Worm (Caenorhabditis elegans) whole organism, L1 larva: Measurements from ENCODE around the gene glc-4.

Experiments
- C04F5.9 ChIP-seq: sonication (generic microtip); optimal IDR thresholded peaks from 2 replicates; lab custom pipeline; 2016; ENCODE audit warnings: missing genetic modification characterization, missing compliant biosample characterization
- C16A3.4 ChIP-seq: fragments of 150-350 bp; optimal IDR thresholded peaks from 2 replicates; lab custom pipeline; 2014; ENCODE audit warnings: missing biosample characterization, missing genetic modification characterization
- C34B4.2 ChIP-seq: sonication (generic microtip); optimal IDR thresholded peaks from 2 replicates; lab custom pipeline; 2017; ENCODE audit warnings: mild to moderate bottlenecking, missing genetic modification characterization, missing compliant biosample characterization
- aha-1 ChIP-seq: fragments of 150-350 bp; optimal IDR thresholded peaks from 2 replicates; lab custom pipeline; 2014; ENCODE audit warnings: missing biosample characterization, missing genetic modification characterization
- alr-1 ChIP-seq: fragments of 200-800 bp; sonication (Bioruptor generic); optimal IDR thresholded peaks from 2 replicates; lab custom pipeline; 2018; ENCODE audit warnings: borderline replicate concordance, mild to moderate bottlenecking, missing genetic modification characterization, missing compliant biosample characterization
- ama-1 ChIP-seq: fragments of 150-350 bp; optimal IDR thresholded peaks from 2 replicates; lab custom pipeline; 2014
- ceh-63 ChIP-seq: fragments of 200-800 bp; sonication (Bioruptor generic); optimal IDR thresholded peaks from 2 replicates; lab custom pipeline; 2018; ENCODE audit warnings: mild to moderate bottlenecking, missing genetic modification characterization, missing compliant biosample characterization
- ceh-8 ChIP-seq: fragments of 200-800 bp; sonication (Bioruptor generic); optimal IDR thresholded peaks from 2 replicates; lab custom pipeline; 2018; ENCODE audit warnings: mild to moderate bottlenecking, missing genetic modification characterization, moderate library complexity, missing compliant biosample characterization
- ceh-88 ChIP-seq: fragments of 200-800 bp; sonication (Bioruptor generic); IDR thresholded peaks from 2 replicates; pipeline ENCODE4 v1.3.6; 2022; ENCODE audit warnings: missing genetic modification characterization, missing compliant biosample characterization
- ces-1 ChIP-seq: fragments of 150-350 bp; optimal IDR thresholded peaks from 2 replicates; lab custom pipeline; 2014; ENCODE audit warnings: missing biosample characterization, missing genetic modification reagents, missing genetic modification characterization
- dpl-1 ChIP-seq, 3 experiments: fragments of 150-350 bp in 2 of 3; sonication (generic microtip) in 1 of 3; optimal IDR thresholded peaks; 2 replicates each; lab custom pipeline; 2014 to 2017; ENCODE audit warnings: missing biosample characterization in 3 of 3, missing genetic modification characterization in 3 of 3, missing genetic modification reagents in 3 of 3
- dsc-1 ChIP-seq: sonication (generic microtip); optimal IDR thresholded peaks from 2 replicates; lab custom pipeline; 2016; ENCODE audit warnings: mild to moderate bottlenecking, missing genetic modification characterization, missing compliant biosample characterization
- egl-13 ChIP-seq: sonication (generic microtip); optimal IDR thresholded peaks from 2 replicates; lab custom pipeline; 2016; ENCODE audit warnings: missing genotype, missing genetic modification reagents, missing genetic modification characterization, missing compliant biosample characterization
- egl-27 ChIP-seq, 2 experiments: fragments of 150-350 bp in 1 of 2; sonication (generic microtip); optimal IDR thresholded peaks; 3 replicates each; lab custom pipeline; 2017 to 2018; ENCODE audit warnings: missing biosample characterization in 2 of 2, missing genetic modification characterization in 2 of 2, missing genetic modification reagents in 2 of 2
- elt-2 ChIP-seq: sonication (generic microtip); optimal IDR thresholded peaks from 2 replicates; lab custom pipeline; 2016; ENCODE audit warnings: missing genetic modification characterization, mild to moderate bottlenecking, inconsistent platforms, missing compliant biosample characterization, missing genetic modification reagents
- elt-3 ChIP-seq, 6 experiments: fragments of 150-350 bp in 1 of 6; sonication (generic microtip); optimal IDR thresholded peaks; 2 replicates each; lab custom pipeline; 2017 to 2018; ENCODE audit warnings: missing biosample characterization in 6 of 6, missing genetic modification characterization in 6 of 6, inconsistent platforms in 1 of 6
- ets-5 ChIP-seq: fragments of 200-800 bp; sonication (Bioruptor generic); IDR thresholded peaks from 2 replicates; pipeline ENCODE4 v1.3.6; 2022; ENCODE audit warnings: missing genetic modification characterization, missing compliant biosample characterization
- fkh-10 ChIP-seq: sonication (generic microtip); optimal IDR thresholded peaks from 2 replicates; lab custom pipeline; 2017; ENCODE audit warnings: missing biosample characterization, missing genetic modification reagents, missing genetic modification characterization
- fkh-4 ChIP-seq: sonication (generic microtip); optimal IDR thresholded peaks from 2 replicates; lab custom pipeline; 2016; ENCODE audit warnings: missing compliant biosample characterization, missing genetic modification characterization, borderline replicate concordance
- fos-1 ChIP-seq: fragments of 150-350 bp; optimal IDR thresholded peaks from 2 replicates; lab custom pipeline; 2014; ENCODE audit warnings: missing biosample characterization, missing genetic modification characterization
- hlh-4 ChIP-seq: sonication (generic microtip); optimal IDR thresholded peaks from 2 replicates; lab custom pipeline; 2016; ENCODE audit warnings: mild to moderate bottlenecking, missing genetic modification characterization, missing compliant biosample characterization
- isw-1 ChIP-seq: fragments of 200-800 bp; sonication (Bioruptor generic); IDR thresholded peaks from 2 replicates; pipeline ENCODE4 v1.3.6; 2022; ENCODE audit warnings: missing genetic modification characterization, missing compliant biosample characterization
- jun-1 ChIP-seq: fragments of 150-350 bp; optimal IDR thresholded peaks from 2 replicates; lab custom pipeline; 2014; ENCODE audit warnings: missing biosample characterization, missing genetic modification reagents, missing genetic modification characterization
- lin-13 ChIP-seq: fragments of 150-350 bp; optimal IDR thresholded peaks from 2 replicates; lab custom pipeline; 2014; ENCODE audit warnings: missing biosample characterization, missing genetic modification reagents, missing genetic modification characterization
- lin-15B ChIP-seq: fragments of 150-350 bp; sonication (generic microtip); optimal IDR thresholded peaks from 3 replicates; lab custom pipeline; 2014; ENCODE audit warnings: missing biosample characterization, missing genetic modification characterization
- lin-35 ChIP-seq, 2 experiments: fragments of 150-350 bp; optimal IDR thresholded peaks; 2 replicates each; lab custom pipeline; 2014; ENCODE audit warnings: missing biosample characterization in 2 of 2, missing genetic modification characterization in 2 of 2, missing genetic modification reagents in 2 of 2
- mef-2 ChIP-seq: fragments of 150-350 bp; optimal IDR thresholded peaks from 2 replicates; lab custom pipeline; 2014; ENCODE audit warnings: missing biosample characterization, missing genetic modification characterization
- mep-1 ChIP-seq: fragments of 150-350 bp; optimal IDR thresholded peaks from 2 replicates; lab custom pipeline; 2014; ENCODE audit warnings: missing biosample characterization, missing genetic modification characterization
- nhr-11 ChIP-seq: fragments of 150-350 bp; optimal IDR thresholded peaks from 2 replicates; lab custom pipeline; 2014; ENCODE audit warnings: missing biosample characterization, missing genetic modification characterization
- nhr-19 ChIP-seq: fragments of 200-800 bp; sonication (Bioruptor generic); conservative IDR thresholded peaks from 2 replicates; pipeline ENCODE4 v1.3.6; 2022; ENCODE audit warnings: missing genetic modification characterization, missing compliant biosample characterization
- nhr-28 ChIP-seq: fragments of 150-350 bp; optimal IDR thresholded peaks from 2 replicates; lab custom pipeline; 2014; ENCODE audit warnings: missing biosample characterization, missing genetic modification characterization
- nhr-47 ChIP-seq: sonication (generic microtip); optimal IDR thresholded peaks from 2 replicates; lab custom pipeline; 2016; ENCODE audit warnings: mild to moderate bottlenecking, missing genetic modification characterization, moderate library complexity, missing compliant biosample characterization
- nhr-71 ChIP-seq: sonication (generic microtip); optimal IDR thresholded peaks from 2 replicates; lab custom pipeline; 2016; ENCODE audit warnings: mild to moderate bottlenecking, missing genetic modification characterization, moderate library complexity, missing compliant biosample characterization
- nhr-76 ChIP-seq: sonication (generic microtip); optimal IDR thresholded peaks from 2 replicates; lab custom pipeline; 2017; ENCODE audit warnings: missing biosample characterization, missing genetic modification characterization
- nhr-84 ChIP-seq: sonication (generic microtip); optimal IDR thresholded peaks from 2 replicates; lab custom pipeline; 2017; ENCODE audit warnings: missing biosample characterization, missing genetic modification characterization
- nhr-85 ChIP-seq: sonication (generic microtip); peaks from one replicate; lab custom pipeline; 2016; ENCODE audit warnings: missing genetic modification characterization, inconsistent platforms, missing compliant biosample characterization
- nhr-90 ChIP-seq: sonication (generic microtip); optimal IDR thresholded peaks from 2 replicates; lab custom pipeline; 2016; ENCODE audit warnings: mild to moderate bottlenecking, missing genetic modification characterization, missing compliant biosample characterization; ENCODE audit not compliant: poor library complexity
- pqm-1 ChIP-seq: sonication (generic microtip); optimal IDR thresholded peaks from 3 replicates; lab custom pipeline; 2017; ENCODE audit warnings: missing biosample characterization, missing genetic modification characterization
- snpc-4 ChIP-seq: fragments of 150-350 bp; optimal IDR thresholded peaks from 2 replicates; lab custom pipeline; 2014; ENCODE audit warnings: missing biosample characterization, missing genetic modification characterization
- sptf-1 ChIP-seq: fragments of 150-350 bp; optimal IDR thresholded peaks from 2 replicates; lab custom pipeline; 2014; ENCODE audit warnings: missing biosample characterization, missing genetic modification characterization
- sup-37 ChIP-seq: fragments of 200-800 bp; sonication (Bioruptor generic); optimal IDR thresholded peaks from 2 replicates; lab custom pipeline; 2018; ENCODE audit warnings: mild to moderate bottlenecking, missing genetic modification characterization, missing compliant biosample characterization
- swsn-7 ChIP-seq: sonication (generic microtip); optimal IDR thresholded peaks from 2 replicates; lab custom pipeline; 2016; ENCODE audit warnings: missing genetic modification characterization, missing compliant biosample characterization
- tlp-1 ChIP-seq: fragments of 150-350 bp; optimal IDR thresholded peaks from 2 replicates; lab custom pipeline; 2014; ENCODE audit warnings: missing biosample characterization, missing genetic modification characterization
- unc-130 ChIP-seq: fragments of 150-350 bp; optimal IDR thresholded peaks from 2 replicates; lab custom pipeline; 2017; ENCODE audit warnings: missing biosample characterization, missing genetic modification characterization, inconsistent platforms
- unc-30 ChIP-seq: sonication (generic microtip); optimal IDR thresholded peaks from 2 replicates; lab custom pipeline; 2017; ENCODE audit warnings: missing biosample characterization, missing genetic modification characterization
- unc-86 ChIP-seq: sonication (generic microtip); optimal IDR thresholded peaks from 2 replicates; lab custom pipeline; 2016; ENCODE audit warnings: missing genetic modification characterization, missing compliant biosample characterization
- xbp-1 ChIP-seq: sonication (generic microtip); optimal IDR thresholded peaks from 2 replicates; lab custom pipeline; 2016; ENCODE audit warnings: missing genetic modification characterization, missing compliant biosample characterization
- zip-4 ChIP-seq: fragments of 200-800 bp; sonication (Bioruptor generic); optimal IDR thresholded peaks from 2 replicates; lab custom pipeline; 2018; ENCODE audit warnings: mild to moderate bottlenecking, missing genetic modification characterization, moderate library complexity, missing compliant biosample characterization
- ztf-11 ChIP-seq, 2 experiments: sonication (generic microtip); optimal IDR thresholded peaks; 2 replicates each; lab custom pipeline; 2016 to 2017; ENCODE audit warnings: missing genetic modification characterization in 2 of 2, missing biosample characterization in 1 of 2, missing compliant biosample characterization in 1 of 2
- ztf-4 ChIP-seq: fragments of 150-350 bp; optimal IDR thresholded peaks from 2 replicates; lab custom pipeline; 2014; ENCODE audit warnings: missing biosample characterization, missing genetic modification characterization

The glc-4 gene

DNA sequence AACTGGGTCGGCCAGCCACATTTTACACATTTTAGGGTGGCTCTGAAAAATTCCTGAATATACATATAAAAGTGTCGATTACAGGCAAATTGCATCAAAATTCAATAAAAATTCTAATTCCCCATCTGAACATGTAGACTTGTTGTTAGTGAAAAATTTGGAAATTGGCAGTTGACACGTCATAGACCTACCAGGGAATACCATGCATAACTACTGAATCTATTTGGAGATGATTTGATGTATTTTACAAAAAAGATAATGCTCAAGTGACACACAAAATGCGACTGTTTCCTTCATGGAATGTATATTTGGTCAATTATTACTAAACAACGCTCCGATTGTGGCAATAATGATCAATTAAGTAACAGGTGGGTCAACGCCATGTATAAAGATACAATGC, 48.3 kb downstream of the glc-4 start, which contains the start of gene F10E7.1:
TSS of gene F10E7.1 (plus strand) at position 301 of the 400 bp plus-strand sequence.
- TF ChIP-seq fos-1 (tag; lab: Kevin White, UChicago) (no peak), ets-5 (GFP tag; lab: Robert Waterston, UW) (no peak), snpc-4 (no peak)

- TF ChIP-seq nhr-11 (tag; lab: Kevin White, UChicago) (no peak), ets-5 (GFP tag; lab: Robert Waterston, UW) (no peak), isw-1 (GFP tag; lab: Robert Waterston, UW) (no peak), aha-1 (tag; lab: Kevin White, UChicago) (no peak), nhr-19 (GFP tag; lab: Robert Waterston, UW) (peak; percentile 24; the same call in 1 of the 2 replicates), ama-1 (lab: Kevin White, UChicago) (no peak), nhr-71 (tag; lab: Kevin White, UChicago) (peak; percentile 19), lin-13 (no peak), jun-1 (no peak), ces-1 (no peak), dsc-1 (tag; lab: Kevin White, UChicago) (peak; percentile 38), fkh-10 (GFP tag; lab: Kevin White, UChicago) (no peak), swsn-7 (tag; lab: Kevin White, UChicago) (peak; percentile 16), C16A3.4 (tag; lab: Kevin White, UChicago) (no peak), tlp-1 (tag; lab: Kevin White, UChicago) (no peak), C34B4.2 (no peak), sup-37 (GFP tag; lab: Kevin White, UChicago) (no peak), xbp-1 (tag; lab: Kevin White, UChicago) (no peak), C04F5.9 (tag; lab: Kevin White, UChicago) (no peak), elt-2 (tag; lab: Kevin White, UChicago) (no peak), nhr-85 (tag; lab: Kevin White, UChicago) (peak; percentile 40), fkh-4 (tag; lab: Kevin White, UChicago) (no peak), ztf-4 (tag; lab: Kevin White, UChicago) (no peak), hlh-4 (no peak), alr-1 (no peak), lin-15B (peak; percentile 11), mep-1 (tag; lab: Kevin White, UChicago) (no peak), unc-86 (tag; lab: Kevin White, UChicago) (peak; percentile 37), lin-35 (GFP tag; optimal IDR thresholded peaks at IDR 0.05; lab: Kevin White, UChicago) (no peak), ztf-11 (tag; optimal IDR thresholded peaks at IDR 0.05; lab: Kevin White, UChicago) (no peak), nhr-90 (tag; lab: Kevin White, UChicago) (no peak), unc-30 (no peak), ceh-88 (GFP tag; lab: Robert Waterston, UW) (no peak), pqm-1 (tag; lab: Kevin White, UChicago) (no peak), nhr-84 (tag; lab: Kevin White, UChicago) (no peak), egl-27 (tag; optimal IDR thresholded peaks at IDR 0.05; lab: Kevin White, UChicago) (no peak), ceh-63 (no peak), dpl-1 (GFP tag; optimal IDR thresholded peaks at IDR 0.05; lab: Kevin White, UChicago) (peak in 1 of 3 experiments; percentile 15), sptf-1 (tag; lab: Kevin White, UChicago) (no peak), elt-3 (tag; optimal IDR thresholded peaks at IDR 0.05; lab: Kevin White, UChicago) (no peak), unc-130 (tag; lab: Kevin White, UChicago) (no peak), zip-4 (no peak), egl-13 (tag; lab: Kevin White, UChicago) (peak; percentile 38), nhr-28 (no peak), nhr-47 (peak; percentile 55), mef-2 (tag; lab: Kevin White, UChicago) (no peak), ceh-8 (GFP tag; lab: Kevin White, UChicago) (no peak), nhr-76 (tag; lab: Kevin White, UChicago) (no peak)
These were observed 51.9 kb downstream of the glc-4 start, which contains the start of gene F10E7.11 for ce11 chrII:7122661-7123418. Gene F10E7.11 (minus strand): TSS chrII:7122892.
